Worm (Caenorhabditis elegans) whole organism, L2 larva: Measurements from ENCODE around the gene H43I07.4.

Experiments
- Y55F3AM.14 ChIP-seq: fragments of 200-800 bp; sonication (Bioruptor generic); optimal IDR thresholded peaks from 2 replicates; lab custom pipeline; 2018; ENCODE audit warnings: mild to moderate bottlenecking, missing genetic modification characterization, missing compliant biosample characterization
- aly-2 ChIP-seq: fragments of 150-350 bp; optimal IDR thresholded peaks from 2 replicates; lab custom pipeline; 2014; ENCODE audit warnings: missing biosample characterization, missing genetic modification characterization
- blmp-1 ChIP-seq: sonication (generic microtip); optimal IDR thresholded peaks from 2 replicates; lab custom pipeline; 2017; ENCODE audit warnings: missing genetic modification characterization, mild to moderate bottlenecking, missing compliant biosample characterization, antibody characterized with exemption, moderate library complexity; ENCODE audit not compliant: insufficient read depth
- ceh-16 ChIP-seq: fragments of 150-350 bp; optimal IDR thresholded peaks from 2 replicates; lab custom pipeline; 2014; ENCODE audit warnings: missing biosample characterization, missing genetic modification characterization
- crh-2 ChIP-seq: sonication (generic microtip); optimal IDR thresholded peaks from 2 replicates; lab custom pipeline; 2017; ENCODE audit warnings: missing biosample characterization, missing genetic modification characterization
- dmd-4 ChIP-seq: sonication (generic microtip); optimal IDR thresholded peaks from 2 replicates; lab custom pipeline; 2017; ENCODE audit warnings: missing biosample characterization, missing genetic modification characterization
- egl-27 ChIP-seq: sonication (generic microtip); optimal IDR thresholded peaks from 3 replicates; lab custom pipeline; 2017; ENCODE audit warnings: missing biosample characterization, missing genetic modification reagents, missing genetic modification characterization
- elt-3 ChIP-seq: sonication (generic microtip); optimal IDR thresholded peaks from 2 replicates; lab custom pipeline; 2017; ENCODE audit warnings: missing biosample characterization, missing genetic modification characterization
- gmeb-1 ChIP-seq: fragments of 150-350 bp; optimal IDR thresholded peaks from 2 replicates; lab custom pipeline; 2014; ENCODE audit warnings: missing biosample characterization, missing genetic modification characterization
- lin-11 ChIP-seq: fragments of 150-350 bp; sonication (generic microtip); optimal IDR thresholded peaks from 2 replicates; lab custom pipeline; 2014; ENCODE audit warnings: missing biosample characterization, missing genetic modification characterization, inconsistent platforms, mixed read lengths
- lin-13 ChIP-seq: fragments of 150-350 bp; optimal IDR thresholded peaks from 2 replicates; lab custom pipeline; 2014; ENCODE audit warnings: missing biosample characterization, missing genetic modification reagents, missing genetic modification characterization
- lin-39 ChIP-seq: fragments of 150-350 bp; optimal IDR thresholded peaks from 2 replicates; lab custom pipeline; 2014; ENCODE audit warnings: missing biosample characterization, missing genetic modification reagents, missing genetic modification characterization
- lsy-2 ChIP-seq, 2 experiments: fragments of 150-350 bp in 1 of 2; sonication (generic microtip) in 1 of 2; optimal IDR thresholded peaks; 2 replicates each; lab custom pipeline; 2014 to 2017; ENCODE audit warnings: missing biosample characterization in 2 of 2, missing genetic modification characterization in 2 of 2
- mab-5 ChIP-seq: fragments of 150-350 bp; optimal IDR thresholded peaks from 2 replicates; lab custom pipeline; 2014; ENCODE audit warnings: missing biosample characterization, missing genetic modification characterization
- mdl-1 ChIP-seq, 2 experiments: fragments of 150-350 bp in 1 of 2; sonication (generic microtip) in 1 of 2; optimal IDR thresholded peaks; 2 replicates each; lab custom pipeline; 2017; ENCODE audit warnings: missing biosample characterization in 2 of 2, missing genetic modification characterization in 2 of 2
- nhr-10 ChIP-seq: sonication (generic microtip); optimal IDR thresholded peaks from 2 replicates; lab custom pipeline; 2017; ENCODE audit warnings: missing biosample characterization, missing genetic modification characterization
- nhr-11 ChIP-seq: fragments of 150-350 bp; optimal IDR thresholded peaks from 2 replicates; lab custom pipeline; 2014; ENCODE audit warnings: missing biosample characterization, missing genetic modification characterization
- nhr-12 ChIP-seq: fragments of 150-350 bp; optimal IDR thresholded peaks from 2 replicates; lab custom pipeline; 2014; ENCODE audit warnings: missing biosample characterization, missing genetic modification characterization
- nhr-129 ChIP-seq: fragments of 150-350 bp; optimal IDR thresholded peaks from 2 replicates; lab custom pipeline; 2014; ENCODE audit warnings: missing biosample characterization, missing genetic modification characterization
- nhr-21 ChIP-seq: fragments of 150-350 bp; optimal IDR thresholded peaks from 2 replicates; lab custom pipeline; 2014; ENCODE audit warnings: missing biosample characterization, missing genetic modification characterization
- nhr-237 ChIP-seq: fragments of 150-350 bp; optimal IDR thresholded peaks from 2 replicates; lab custom pipeline; 2014; ENCODE audit warnings: missing biosample characterization, missing genetic modification characterization
- nhr-25 ChIP-seq: fragments of 150-350 bp; sonication (generic microtip); optimal IDR thresholded peaks from 3 replicates; lab custom pipeline; 2014; ENCODE audit warnings: missing biosample characterization, missing genetic modification characterization
- nhr-6 ChIP-seq: fragments of 150-350 bp; optimal IDR thresholded peaks from 2 replicates; lab custom pipeline; 2014; ENCODE audit warnings: missing biosample characterization, missing genetic modification characterization
- nhr-77 ChIP-seq: fragments of 150-350 bp; optimal IDR thresholded peaks from 2 replicates; lab custom pipeline; 2014; ENCODE audit warnings: missing biosample characterization, missing genetic modification characterization
- peb-1 ChIP-seq: fragments of 150-350 bp; optimal IDR thresholded peaks from 2 replicates; lab custom pipeline; 2014; ENCODE audit warnings: missing biosample characterization, missing genetic modification characterization
- sem-4 ChIP-seq: fragments of 150-350 bp; optimal IDR thresholded peaks from 2 replicates; lab custom pipeline; 2014; ENCODE audit warnings: missing biosample characterization, missing genetic modification reagents, missing genetic modification characterization
- skn-1 ChIP-seq: sonication (generic microtip); optimal IDR thresholded peaks from 2 replicates; lab custom pipeline; 2017; ENCODE audit warnings: missing biosample characterization, missing genetic modification characterization
- snpc-4 ChIP-seq: fragments of 150-350 bp; optimal IDR thresholded peaks from 2 replicates; lab custom pipeline; 2014; ENCODE audit warnings: missing biosample characterization, missing genetic modification characterization
- unc-55 ChIP-seq: fragments of 150-350 bp; sonication (generic microtip); optimal IDR thresholded peaks from 3 replicates; lab custom pipeline; 2014; ENCODE audit warnings: missing biosample characterization, missing genetic modification reagents, missing genetic modification characterization
- unc-62 ChIP-seq: fragments of 150-350 bp; optimal IDR thresholded peaks from 2 replicates; lab custom pipeline; 2014; ENCODE audit warnings: missing biosample characterization, missing genetic modification reagents, missing genetic modification characterization
- zag-1 ChIP-seq: fragments of 150-350 bp; optimal IDR thresholded peaks from 2 replicates; lab custom pipeline; 2014; ENCODE audit warnings: missing biosample characterization, missing genetic modification characterization
- ztf-1 ChIP-seq: fragments of 200-800 bp; sonication (Bioruptor generic); conservative IDR thresholded peaks from 2 replicates; pipeline ENCODE4 v1.3.6; 2022; ENCODE audit warnings: missing genetic modification characterization, missing compliant biosample characterization
- ztf-11 ChIP-seq: sonication (generic microtip); optimal IDR thresholded peaks from 2 replicates; lab custom pipeline; 2017; ENCODE audit warnings: missing biosample characterization, missing genetic modification characterization
- ztf-4 ChIP-seq: fragments of 150-350 bp; optimal IDR thresholded peaks from 2 replicates; lab custom pipeline; 2014; ENCODE audit warnings: missing biosample characterization, missing genetic modification characterization

The H43I07.4 gene

ce11 chrV:4241555-4241954 lies 25.6 kb downstream of the H43I07.4 start:
- TF ChIP-seq zag-1 (no peak), nhr-12 (tag; lab: Kevin White, UChicago) (no peak), nhr-77 (tag; lab: Kevin White, UChicago) (no peak), gmeb-1 (tag; lab: Kevin White, UChicago) (no peak), mab-5 (tag; lab: Kevin White, UChicago) (no peak), ztf-1 (GFP tag; lab: Robert Waterston, UW) (no peak), sem-4 (tag; lab: Kevin White, UChicago) (no peak), skn-1 (no peak), nhr-129 (tag; lab: Kevin White, UChicago) (no peak)

ce11 chrV:4242431-4242830 lies 26.5 kb downstream of the H43I07.4 start, which contains the start of gene srt-12:
Gene srt-12 (minus strand): TSS chrV:4242531.
- TF ChIP-seq mdl-1 (tag; optimal IDR thresholded peaks at IDR 0.05; lab: Kevin White, UChicago) (no peak), unc-62 (no peak), nhr-11 (tag; lab: Kevin White, UChicago) (no peak), ztf-4 (tag; lab: Kevin White, UChicago) (no peak), aly-2 (tag; lab: Kevin White, UChicago) (no peak), gmeb-1 (tag; lab: Kevin White, UChicago) (no peak), nhr-10 (no peak), dmd-4 (tag; lab: Kevin White, UChicago) (no peak), nhr-21 (no peak), egl-27 (tag; lab: Kevin White, UChicago) (no peak), ztf-11 (tag; lab: Kevin White, UChicago) (no peak), crh-2 (tag; lab: Kevin White, UChicago) (no peak), nhr-12 (tag; lab: Kevin White, UChicago) (no peak), ztf-1 (GFP tag; lab: Robert Waterston, UW) (no peak), sem-4 (tag; lab: Kevin White, UChicago) (no peak)
- TF ChIP-seq, all 48 proteins: peak for 0

ce11 chrV:4248359-4248758 lies 32.4 kb downstream of the H43I07.4 start:
- TF ChIP-seq snpc-4 (tag; lab: Kevin White, UChicago) (no peak), nhr-12 (tag; lab: Kevin White, UChicago) (no peak), lin-11 (tag; lab: Kevin White, UChicago) (no peak), dmd-4 (tag; lab: Kevin White, UChicago) (no peak)

ce11 chrV:4250047-4250446 lies 34.1 kb downstream of the H43I07.4 start, which contains the start of gene srt-13:
Gene srt-13 (minus strand): TSS chrV:4250147.
- TF ChIP-seq nhr-77 (tag; lab: Kevin White, UChicago) (no peak), nhr-25 (no peak), mdl-1 (tag; optimal IDR thresholded peaks at IDR 0.05; lab: Kevin White, UChicago) (no peak)

ce11 chrV:4256474-4256873 lies 40.5 kb downstream of the H43I07.4 start, which contains the start of gene srt-14:
Gene srt-14 (minus strand): TSS chrV:4256574.
- TF ChIP-seq lin-13 (GFP tag; lab: Kevin White, UChicago) (no peak), lin-39 (tag; lab: Kevin White, UChicago) (no peak), sem-4 (tag; lab: Kevin White, UChicago) (no peak), nhr-237 (tag; lab: Kevin White, UChicago) (no peak), blmp-1 (tag; lab: Kevin White, UChicago) (no peak), nhr-11 (tag; lab: Kevin White, UChicago) (no peak), elt-3 (tag; lab: Kevin White, UChicago) (no peak), Y55F3AM.14 (GFP tag; lab: Kevin White, UChicago) (no peak), nhr-77 (tag; lab: Kevin White, UChicago) (no peak), crh-2 (tag; lab: Kevin White, UChicago) (no peak), nhr-129 (tag; lab: Kevin White, UChicago) (no peak)
- TF ChIP-seq, all 48 proteins: peak for 0

ce11 chrV:4260090-4260489 lies 44.1 kb downstream of the H43I07.4 start, which contains the start of gene srt-3:
Gene srt-3 (minus strand): TSS chrV:4260190.
- TF ChIP-seq nhr-11 (tag; lab: Kevin White, UChicago) (no peak), mab-5 (tag; lab: Kevin White, UChicago) (no peak), snpc-4 (tag; lab: Kevin White, UChicago) (no peak), crh-2 (tag; lab: Kevin White, UChicago) (no peak), egl-27 (tag; lab: Kevin White, UChicago) (no peak), aly-2 (tag; lab: Kevin White, UChicago) (no peak), sem-4 (tag; lab: Kevin White, UChicago) (no peak), dmd-4 (tag; lab: Kevin White, UChicago) (no peak), nhr-6 (tag; lab: Kevin White, UChicago) (no peak), peb-1 (tag; lab: Kevin White, UChicago) (no peak), ceh-16 (tag; lab: Kevin White, UChicago) (no peak), ztf-4 (tag; lab: Kevin White, UChicago) (no peak), nhr-10 (no peak), skn-1 (no peak), zag-1 (no peak), nhr-129 (tag; lab: Kevin White, UChicago) (no peak), nhr-25 (no peak), lsy-2 (tag; optimal IDR thresholded peaks at IDR 0.05; lab: Kevin White, UChicago) (no peak), unc-55 (GFP tag; lab: Kevin White, UChicago) (no peak), nhr-12 (tag; lab: Kevin White, UChicago) (no peak)
